Worm (Caenorhabditis elegans): ENCODE results near the gene twk-32.

DNA sequence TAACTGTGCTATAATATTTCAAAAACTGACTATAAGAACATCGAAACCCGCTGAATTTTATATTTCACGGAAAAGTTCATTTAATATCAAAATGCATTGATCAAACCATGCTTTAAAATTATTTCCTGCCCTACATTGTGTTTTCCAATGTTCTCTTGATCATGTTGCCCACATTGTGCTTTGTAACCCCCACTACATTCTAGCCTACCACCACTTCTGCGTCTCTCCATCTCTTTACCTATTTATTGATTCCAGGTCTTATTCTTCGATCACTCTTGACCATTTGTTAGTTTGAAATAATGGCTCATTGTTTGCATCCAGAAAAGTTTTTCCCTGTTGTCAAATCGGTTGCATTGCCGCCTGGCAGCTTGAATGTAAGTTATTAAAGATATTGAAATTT lies 14.3 kb upstream of the twk-32 start, which contains the start of gene decr-1.1:
- TF ChIP-seq ceh-18 (tag; optimal IDR thresholded peaks at IDR 0.05): no peak
- TF ChIP-seq ceh-31 (tag; optimal IDR thresholded peaks at IDR 0.05): no peak
- TF ChIP-seq ama-1 (optimal IDR thresholded peaks at IDR 0.05): no peak
- no peak for TF ChIP-seq nhr-11 (tag; optimal IDR thresholded peaks at IDR 0.05)
- no peak for TF ChIP-seq ztf-16 (tag; optimal IDR thresholded peaks at IDR 0.05)
- TF ChIP-seq zip-5 (tag; optimal IDR thresholded peaks at IDR 0.05): no peak
- TF ChIP-seq madf-2 (tag; optimal IDR thresholded peaks at IDR 0.05): no peak

All from whole organism, late embryonic.